Fruit fly (Drosophila melanogaster) S2 (cell line): Measurements from ENCODE around the gene CG34266.

Source experiments
- CG8478 ChIP-seq: fragments of >200 bp; optimal IDR thresholded peaks from 2 replicates; lab custom pipeline; 2018
- CTCF ChIP-seq, 2 experiments: fragments of >200 bp; optimal IDR thresholded peaks; 2 replicates each; lab custom pipeline; 2018

DNA sequence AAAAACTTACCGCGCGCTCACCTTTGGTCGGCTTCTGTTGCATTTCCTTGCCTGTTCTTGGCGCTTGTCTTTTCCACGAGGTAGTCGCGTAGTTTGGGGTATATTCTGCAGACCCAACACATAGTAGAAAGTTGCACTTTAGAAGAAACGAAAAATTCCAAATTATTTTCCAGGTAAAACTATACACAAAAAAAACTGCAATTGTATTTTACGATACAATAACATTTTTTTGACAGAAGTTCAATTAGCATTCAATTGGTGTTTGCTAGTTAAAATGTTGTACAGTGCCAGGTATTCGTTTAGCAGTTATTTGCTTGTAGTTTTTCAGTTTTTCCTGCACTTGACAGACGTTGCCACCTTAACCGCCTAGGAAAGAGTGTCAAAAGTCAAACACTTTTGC is 30.9 kb downstream of the CG34266 start:
- TF ChIP-seq CTCF (optimal IDR thresholded peaks at IDR 0.05; lab: Kevin White, UChicago) (no peak), CG8478 (lab: Kevin White, UChicago) (no peak)
